Fruit fly (Drosophila melanogaster): Measurements from ENCODE around the gene CG14671.

CG14671 gene

dm6 chr3R:5550452-5550851, 14.2 kb downstream of the CG14671 start (continued):
- no peak for TF ChIP-seq yki (optimal IDR thresholded peaks at IDR 0.05)
- peak; percentile 48 for TF ChIP-seq Doc3 (GFP tag; IDR thresholded peaks at IDR 0.05; ENCODE audit: partially characterized antibody)
- TF ChIP-seq CG6254 (GFP tag; optimal IDR thresholded peaks at IDR 0.05), result no peak
- TF ChIP-seq CG12071 (GFP tag; optimal IDR thresholded peaks at IDR 0.05), result no peak
- TF ChIP-seq Hr51 (GFP tag; optimal IDR thresholded peaks at IDR 0.05), result no peak
- TF ChIP-seq GATAe (GFP tag; conservative IDR thresholded peaks at IDR 0.05), result no peak
- TF ChIP-seq CG6791 (GFP tag; IDR thresholded peaks at IDR 0.05; ENCODE audit: partially characterized antibody), result peak; percentile 65
- peak; percentile 56 for TF ChIP-seq ato (GFP tag; IDR thresholded peaks at IDR 0.05; ENCODE audit: partially characterized antibody)
- TF ChIP-seq Oli (tag; optimal IDR thresholded peaks at IDR 0.05), result no peak
- TF ChIP-seq CG13424 (tag; optimal IDR thresholded peaks at IDR 0.05), result no peak
- no peak for TF ChIP-seq lilli (GFP tag; optimal IDR thresholded peaks at IDR 0.05)
- no peak for TF ChIP-seq chif (GFP tag; optimal IDR thresholded peaks at IDR 0.05)
- no peak for TF ChIP-seq Side (GFP tag; optimal IDR thresholded peaks at IDR 0.05)
- TF ChIP-seq CG12104 (GFP tag; optimal IDR thresholded peaks at IDR 0.05), result no peak
- no peak for TF ChIP-seq CG7928 (GFP tag; optimal IDR thresholded peaks at IDR 0.05)
- TF ChIP-seq D (optimal IDR thresholded peaks at IDR 0.05), result no peak
- no peak for TF ChIP-seq D (GFP tag; optimal IDR thresholded peaks at IDR 0.05)
- TF ChIP-seq nerfin-2 (GFP tag; IDR thresholded peaks at IDR 0.05; ENCODE audit: partially characterized antibody), result peak; percentile 57; the same call in 1 of the 2 replicates
- no peak for TF ChIP-seq CG4424 (GFP tag; optimal IDR thresholded peaks at IDR 0.05)
- no peak for TF ChIP-seq CG6765 (GFP tag; optimal IDR thresholded peaks at IDR 0.05)
- TF ChIP-seq lbe (GFP tag; optimal IDR thresholded peaks at IDR 0.05), result no peak
- TF ChIP-seq Dfd (GFP tag; optimal IDR thresholded peaks at IDR 0.05), result no peak
- no peak for TF ChIP-seq Optix (GFP tag; IDR thresholded peaks at IDR 0.05)
- no peak for TF ChIP-seq CG3838 (GFP tag; optimal IDR thresholded peaks at IDR 0.05)
- TF ChIP-seq HLHmδ (GFP tag; optimal IDR thresholded peaks at IDR 0.05), result no peak
- TF ChIP-seq CG2129 (GFP tag; IDR thresholded peaks at IDR 0.05; ENCODE audit: partially characterized antibody), result no peak
- peak; percentile 46; the same call in 1 of the 2 replicates for TF ChIP-seq CG42726 (GFP tag; IDR thresholded peaks at IDR 0.05; ENCODE audit: partially characterized antibody)
- TF ChIP-seq CG12155 (GFP tag; optimal IDR thresholded peaks at IDR 0.05), result no peak
- TF ChIP-seq CG14441 (GFP tag; IDR thresholded peaks at IDR 0.05), result no peak
- peak; percentile 64; the same call in 1 of the 3 replicates for TF ChIP-seq hb (GFP tag; IDR thresholded peaks at IDR 0.05; ENCODE audit: partially characterized antibody)
- no peak for TF ChIP-seq Doc2 (GFP tag; IDR thresholded peaks at IDR 0.05)
- TF ChIP-seq az2 (GFP tag; optimal IDR thresholded peaks at IDR 0.05), result no peak
- no peak for TF ChIP-seq CG4730 (GFP tag; IDR thresholded peaks at IDR 0.05)
- TF ChIP-seq tna (GFP tag; IDR thresholded peaks at IDR 0.05; ENCODE audit: partially characterized antibody), result peak; percentile 63
- peak; percentile 16 for TF ChIP-seq Sin3A (optimal IDR thresholded peaks at IDR 0.05)
- TF ChIP-seq Ets97D (GFP tag; optimal IDR thresholded peaks at IDR 0.05), result no peak
- no peak; the same call in 2 of the 3 replicates for TF ChIP-seq vnd (GFP tag; IDR thresholded peaks at IDR 0.05; ENCODE audit: partially characterized antibody)
- peak; percentile 67 for TF ChIP-seq unc-4 (GFP tag; IDR thresholded peaks at IDR 0.05; ENCODE audit: partially characterized antibody)
- TF ChIP-seq CG18619 (GFP tag; optimal IDR thresholded peaks at IDR 0.05), result no peak
- TF ChIP-seq PHDP (tag; optimal IDR thresholded peaks at IDR 0.05), result no peak

- TF ChIP-seq maf-S (GFP tag; optimal IDR thresholded peaks at IDR 0.05), result peak; percentile 16
- TF ChIP-seq HmgD (GFP tag; optimal IDR thresholded peaks at IDR 0.05), result peak; percentile 78
- no peak for TF ChIP-seq croc (GFP tag; conservative IDR thresholded peaks at IDR 0.05)
- TF ChIP-seq usp (GFP tag; optimal IDR thresholded peaks at IDR 0.05), result no peak
- no peak for TF ChIP-seq D19A (tag; optimal IDR thresholded peaks at IDR 0.05)
- 0 out of 2 replicates have a peak, but pooled peaks have one; percentile 62 for TF ChIP-seq CG3847 (GFP tag; IDR thresholded peaks at IDR 0.05)
- peak; percentile 79 for TF ChIP-seq CG30020 (tag; optimal IDR thresholded peaks at IDR 0.05)
- TF ChIP-seq Oaz (GFP tag; IDR thresholded peaks at IDR 0.05), result no peak
- TF ChIP-seq yki (optimal IDR thresholded peaks at IDR 0.05), result no peak
- no peak for TF ChIP-seq abd-A (tag; optimal IDR thresholded peaks at IDR 0.05)
- TF ChIP-seq Dref (GFP tag; IDR thresholded peaks at IDR 0.05), result peak; percentile 95
- peak; percentile 94 for TF ChIP-seq CG42726 (GFP tag; IDR thresholded peaks at IDR 0.05; ENCODE audit: partially characterized antibody)
- TF ChIP-seq CG6683 (GFP tag; optimal IDR thresholded peaks at IDR 0.05), result peak; percentile 15
- peak; percentile 36 for TF ChIP-seq Dad (GFP tag; optimal IDR thresholded peaks at IDR 0.05)
- TF ChIP-seq CG15073 (GFP tag; optimal IDR thresholded peaks at IDR 0.05), result no peak
Measured at dm6 chr3R:5547464-5547943, 17.1 kb downstream of the CG14671 start, which contains the start of gene CG2519. Gene CG2519 (minus strand): TSS chr3R:5547775.
